5 worm cellular contexts compared by ENCODE assay signal in the genomic region with DNA sequence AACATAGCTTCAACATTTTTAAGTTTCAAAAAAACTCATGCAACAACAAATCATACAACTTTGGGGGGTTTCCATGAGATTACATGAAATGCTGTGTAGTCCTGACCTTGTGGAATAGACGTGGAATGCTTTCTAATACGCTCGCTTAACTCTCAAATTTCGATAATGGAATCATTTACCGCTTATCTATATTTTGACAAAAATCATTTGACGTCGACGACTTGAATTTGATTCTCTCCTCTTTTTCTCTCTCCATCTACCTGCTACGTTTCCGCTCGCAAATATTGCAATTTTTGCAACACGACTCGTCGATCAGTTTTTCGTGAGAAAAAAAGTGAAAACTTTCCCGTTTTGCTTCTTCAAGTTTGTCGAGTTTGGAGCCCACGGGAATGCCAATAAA.
TF ChIP-seq lines count a peak whose summit lies in the region.

A gene (plus strand): TSS at position 275 of the 400 bp plus-strand sequence.

TF ChIP-seq in whole organism, L1 larva, 84 proteins besides CTCF, POLR2A, EP300 and RAD21:
- TF ChIP-seq fos-1 (tag; optimal IDR thresholded peaks at IDR 0.05; lab: Kevin White, UChicago) = no peak
- TF ChIP-seq elt-2 (tag; optimal IDR thresholded peaks at IDR 0.05; lab: Kevin White, UChicago) = peak; percentile 45
- TF ChIP-seq sup-37 (GFP tag; optimal IDR thresholded peaks at IDR 0.05; lab: Kevin White, UChicago) = no peak
- peak in 1 of 2 experiments; percentile 16 for TF ChIP-seq lin-35 (GFP tag; optimal IDR thresholded peaks at IDR 0.05; lab: Kevin White, UChicago)

TF ChIP-seq in whole organism, L2 larva, 48 proteins besides CTCF, POLR2A, EP300 and RAD21:
- TF ChIP-seq unc-62 (GFP tag; optimal IDR thresholded peaks at IDR 0.05; lab: Kevin White, UChicago) (no peak), fos-1 (tag; optimal IDR thresholded peaks at IDR 0.05; lab: Kevin White, UChicago) (peak; percentile 71), nhr-23 (tag; optimal IDR thresholded peaks at IDR 0.05; lab: Kevin White, UChicago) (no peak), ama-1 (optimal IDR thresholded peaks at IDR 0.05; lab: Kevin White, UChicago) (no peak), egl-27 (tag; optimal IDR thresholded peaks at IDR 0.05; lab: Kevin White, UChicago) (no peak), sma-9 (GFP tag; optimal IDR thresholded peaks at IDR 0.05; lab: Kevin White, UChicago) (peak; percentile 16), sma-9 (tag; optimal IDR thresholded peaks at IDR 0.05; lab: Kevin White, UChicago) (no peak), crh-2 (tag; optimal IDR thresholded peaks at IDR 0.05; lab: Kevin White, UChicago) (peak; percentile 8)

TF ChIP-seq in whole organism, L3 larva, 47 proteins besides CTCF, POLR2A, EP300 and RAD21:
- TF ChIP-seq aly-2 (tag; optimal IDR thresholded peaks at IDR 0.05; lab: Kevin White, UChicago) (no peak), elt-2 (tag; optimal IDR thresholded peaks at IDR 0.05; lab: Kevin White, UChicago) (peak; percentile 77), ceh-16 (tag; optimal IDR thresholded peaks at IDR 0.05; lab: Kevin White, UChicago) (no peak), daf-12 (tag; optimal IDR thresholded peaks at IDR 0.05; lab: Kevin White, UChicago) (no peak), nhr-67 (tag; optimal IDR thresholded peaks at IDR 0.05; lab: Kevin White, UChicago) (no peak), ama-1 (optimal IDR thresholded peaks at IDR 0.05; lab: Kevin White, UChicago) (no peak)

TF ChIP-seq in whole organism, L4 larva, 104 proteins besides CTCF, POLR2A, EP300 and RAD21:
- TF ChIP-seq nhr-42 (GFP tag; IDR thresholded peaks at IDR 0.05; lab: Robert Waterston, UW) = no peak
- TF ChIP-seq aly-2 (tag; optimal IDR thresholded peaks at IDR 0.05; lab: Kevin White, UChicago) = no peak
- TF ChIP-seq hlh-30 (tag; optimal IDR thresholded peaks at IDR 0.05; lab: Kevin White, UChicago; ENCODE audit: insufficient read depth) = peak; percentile 20
- no peak for TF ChIP-seq dmd-9 (GFP tag; IDR thresholded peaks at IDR 0.05; lab: Robert Waterston, UW)
- peak; percentile 62 for TF ChIP-seq pqm-1 (tag; optimal IDR thresholded peaks at IDR 0.05; lab: Kevin White, UChicago)
- no peak for TF ChIP-seq lin-1 (GFP tag; IDR thresholded peaks at IDR 0.05; lab: Robert Waterston, UW)
- TF ChIP-seq php-3 (GFP tag; IDR thresholded peaks at IDR 0.05; lab: Robert Waterston, UW) = no peak
- TF ChIP-seq ztf-7 (tag; optimal IDR thresholded peaks at IDR 0.05; lab: Kevin White, UChicago) = no peak
- peak; percentile 28 for TF ChIP-seq dve-1 (tag; optimal IDR thresholded peaks at IDR 0.05; lab: Kevin White, UChicago; ENCODE audit: insufficient read depth)
- no peak for TF ChIP-seq D1046.2 (GFP tag; IDR thresholded peaks at IDR 0.05; lab: Robert Waterston, UW)
- TF ChIP-seq hlh-11 (tag; optimal IDR thresholded peaks at IDR 0.05; lab: Kevin White, UChicago) = peak; percentile 16
- peak; percentile 54 for TF ChIP-seq nhr-28 (tag; optimal IDR thresholded peaks at IDR 0.05; lab: Kevin White, UChicago)
- TF ChIP-seq nhr-77 (tag; optimal IDR thresholded peaks at IDR 0.05; lab: Kevin White, UChicago) = peak; percentile 17
- no peak for TF ChIP-seq hif-1 (tag; optimal IDR thresholded peaks at IDR 0.05; lab: Kevin White, UChicago)
- no peak for TF ChIP-seq zip-2 (tag; optimal IDR thresholded peaks at IDR 0.05; lab: Kevin White, UChicago)
- TF ChIP-seq aha-1 (tag; lab: Kevin White, UChicago) = no peak
- TF ChIP-seq ceh-28 (tag; optimal IDR thresholded peaks at IDR 0.05; lab: Kevin White, UChicago) = no peak
- TF ChIP-seq dpl-1 (GFP tag; optimal IDR thresholded peaks at IDR 0.05; lab: Kevin White, UChicago) = no peak
- TF ChIP-seq tra-1 (GFP tag; IDR thresholded peaks at IDR 0.05; lab: Robert Waterston, UW) = no peak
- TF ChIP-seq R02D3.7 (tag; optimal IDR thresholded peaks at IDR 0.05; lab: Kevin White, UChicago) = no peak
- TF ChIP-seq daf-16 (GFP tag; optimal IDR thresholded peaks at IDR 0.05; lab: Kevin White, UChicago) = no peak
- peak; percentile 33 for TF ChIP-seq daf-16 (tag; optimal IDR thresholded peaks at IDR 0.05; lab: Kevin White, UChicago)
- TF ChIP-seq dmd-6 (GFP tag; IDR thresholded peaks at IDR 0.05; lab: Robert Waterston, UW) = peak; percentile 81

TF ChIP-seq in whole organism, young adult, 124 proteins besides CTCF, POLR2A, EP300 and RAD21:
- TF ChIP-seq Y53F4B.3 (GFP tag; IDR thresholded peaks at IDR 0.05; lab: Robert Waterston, UW) (no peak), hlh-12 (tag; optimal IDR thresholded peaks at IDR 0.05; lab: Kevin White, UChicago) (no peak), Y79H2A.3 (GFP tag; conservative IDR thresholded peaks at IDR 0.05; lab: Robert Waterston, UW) (no peak), madf-10 (tag; optimal IDR thresholded peaks at IDR 0.05; lab: Kevin White, UChicago) (no peak), nhr-80 (tag; optimal IDR thresholded peaks at IDR 0.05; lab: Kevin White, UChicago) (peak; percentile 78)
